Worm (Caenorhabditis elegans) whole organism, L1 larva: ENCODE data around the gene C16A11.7.

Source experiments
- C04F5.9 ChIP-seq: sonication (generic microtip); optimal IDR thresholded peaks from 2 replicates; lab custom pipeline; 2016; ENCODE audit warnings: missing genetic modification characterization, missing compliant biosample characterization
- C16A3.4 ChIP-seq: fragments of 150-350 bp; optimal IDR thresholded peaks from 2 replicates; lab custom pipeline; 2014; ENCODE audit warnings: missing biosample characterization, missing genetic modification characterization
- C34B4.2 ChIP-seq: sonication (generic microtip); optimal IDR thresholded peaks from 2 replicates; lab custom pipeline; 2017; ENCODE audit warnings: mild to moderate bottlenecking, missing genetic modification characterization, missing compliant biosample characterization
- F16B12.6 ChIP-seq: fragments of 150-350 bp; optimal IDR thresholded peaks from 2 replicates; lab custom pipeline; 2014; ENCODE audit warnings: missing biosample characterization, missing genetic modification characterization
- aha-1 ChIP-seq: fragments of 150-350 bp; optimal IDR thresholded peaks from 2 replicates; lab custom pipeline; 2014; ENCODE audit warnings: missing biosample characterization, missing genetic modification characterization
- alr-1 ChIP-seq: fragments of 200-800 bp; sonication (Bioruptor generic); optimal IDR thresholded peaks from 2 replicates; lab custom pipeline; 2018; ENCODE audit warnings: borderline replicate concordance, mild to moderate bottlenecking, missing genetic modification characterization, missing compliant biosample characterization
- aly-2 ChIP-seq: fragments of 150-350 bp; optimal IDR thresholded peaks from 2 replicates; lab custom pipeline; 2014; ENCODE audit warnings: missing biosample characterization, missing genetic modification characterization
- ama-1 ChIP-seq: fragments of 150-350 bp; optimal IDR thresholded peaks from 2 replicates; lab custom pipeline; 2014
- blmp-1 ChIP-seq: fragments of 150-350 bp; optimal IDR thresholded peaks from 2 replicates; lab custom pipeline; 2014; ENCODE audit warnings: missing biosample characterization, missing genetic modification characterization
- ceh-63 ChIP-seq: fragments of 200-800 bp; sonication (Bioruptor generic); optimal IDR thresholded peaks from 2 replicates; lab custom pipeline; 2018; ENCODE audit warnings: mild to moderate bottlenecking, missing genetic modification characterization, missing compliant biosample characterization
- ceh-90 ChIP-seq: sonication (generic microtip); optimal IDR thresholded peaks from 2 replicates; lab custom pipeline; 2016; ENCODE audit warnings: missing genetic modification characterization, missing compliant biosample characterization
- efl-1 ChIP-seq, 4 experiments: fragments of 150-350 bp; optimal IDR thresholded peaks in 3 of 4; peaks in 1 of 4; 1 replicate in 1 of 4; 2 replicates in 3 of 4; lab custom pipeline; 2014; ENCODE audit warnings: missing biosample characterization in 2 of 4, missing genetic modification characterization in 2 of 4, missing genetic modification reagents in 2 of 4
- efl-3 ChIP-seq: fragments of 200-800 bp; sonication (Bioruptor generic); optimal IDR thresholded peaks from 2 replicates; lab custom pipeline; 2018; ENCODE audit warnings: mild to moderate bottlenecking, missing genetic modification characterization, missing compliant biosample characterization
- elt-3 ChIP-seq, 6 experiments: fragments of 150-350 bp in 1 of 6; sonication (generic microtip); optimal IDR thresholded peaks; 2 replicates each; lab custom pipeline; 2017 to 2018; ENCODE audit warnings: missing biosample characterization in 6 of 6, missing genetic modification characterization in 6 of 6, inconsistent platforms in 1 of 6
- fkh-8 ChIP-seq: sonication (generic microtip); optimal IDR thresholded peaks from 2 replicates; lab custom pipeline; 2016; ENCODE audit warnings: mild to moderate bottlenecking, missing genetic modification characterization, missing compliant biosample characterization
- lin-14 ChIP-seq: fragments of 200-800 bp; sonication (Bioruptor generic); optimal IDR thresholded peaks from 2 replicates; lab custom pipeline; 2018; ENCODE audit warnings: mild to moderate bottlenecking, missing genetic modification characterization, moderate library complexity, missing compliant biosample characterization
- lin-35 ChIP-seq, 2 experiments: fragments of 150-350 bp; optimal IDR thresholded peaks; 2 replicates each; lab custom pipeline; 2014; ENCODE audit warnings: missing biosample characterization in 2 of 2, missing genetic modification characterization in 2 of 2, missing genetic modification reagents in 2 of 2
- mab-9 ChIP-seq: fragments of 200-800 bp; sonication (Bioruptor generic); IDR thresholded peaks from 2 replicates; pipeline ENCODE4 v1.3.6; 2022; ENCODE audit warnings: missing genetic modification reagents, missing genetic modification characterization, missing compliant biosample characterization
- mef-2 ChIP-seq: fragments of 150-350 bp; optimal IDR thresholded peaks from 2 replicates; lab custom pipeline; 2014; ENCODE audit warnings: missing biosample characterization, missing genetic modification characterization
- nhr-11 ChIP-seq: fragments of 150-350 bp; optimal IDR thresholded peaks from 2 replicates; lab custom pipeline; 2014; ENCODE audit warnings: missing biosample characterization, missing genetic modification characterization
- nhr-20 ChIP-seq: sonication (generic microtip); optimal IDR thresholded peaks from 2 replicates; lab custom pipeline; 2016; ENCODE audit warnings: mild to moderate bottlenecking, missing genetic modification characterization, missing compliant biosample characterization
- nhr-76 ChIP-seq: sonication (generic microtip); optimal IDR thresholded peaks from 2 replicates; lab custom pipeline; 2017; ENCODE audit warnings: missing biosample characterization, missing genetic modification characterization
- nhr-77 ChIP-seq: fragments of 150-350 bp; optimal IDR thresholded peaks from 2 replicates; lab custom pipeline; 2014; ENCODE audit warnings: missing biosample characterization, missing genetic modification characterization
- nhr-85 ChIP-seq: sonication (generic microtip); peaks from one replicate; lab custom pipeline; 2016; ENCODE audit warnings: missing genetic modification characterization, inconsistent platforms, missing compliant biosample characterization
- snpc-4 ChIP-seq: fragments of 150-350 bp; optimal IDR thresholded peaks from 2 replicates; lab custom pipeline; 2014; ENCODE audit warnings: missing biosample characterization, missing genetic modification characterization
- sptf-1 ChIP-seq: fragments of 150-350 bp; optimal IDR thresholded peaks from 2 replicates; lab custom pipeline; 2014; ENCODE audit warnings: missing biosample characterization, missing genetic modification characterization
- unc-130 ChIP-seq: fragments of 150-350 bp; optimal IDR thresholded peaks from 2 replicates; lab custom pipeline; 2017; ENCODE audit warnings: missing biosample characterization, missing genetic modification characterization, inconsistent platforms
- unc-86 ChIP-seq: sonication (generic microtip); optimal IDR thresholded peaks from 2 replicates; lab custom pipeline; 2016; ENCODE audit warnings: missing genetic modification characterization, missing compliant biosample characterization
- xbp-1 ChIP-seq: sonication (generic microtip); optimal IDR thresholded peaks from 2 replicates; lab custom pipeline; 2016; ENCODE audit warnings: missing genetic modification characterization, missing compliant biosample characterization

Gene C16A11.7

DNA sequence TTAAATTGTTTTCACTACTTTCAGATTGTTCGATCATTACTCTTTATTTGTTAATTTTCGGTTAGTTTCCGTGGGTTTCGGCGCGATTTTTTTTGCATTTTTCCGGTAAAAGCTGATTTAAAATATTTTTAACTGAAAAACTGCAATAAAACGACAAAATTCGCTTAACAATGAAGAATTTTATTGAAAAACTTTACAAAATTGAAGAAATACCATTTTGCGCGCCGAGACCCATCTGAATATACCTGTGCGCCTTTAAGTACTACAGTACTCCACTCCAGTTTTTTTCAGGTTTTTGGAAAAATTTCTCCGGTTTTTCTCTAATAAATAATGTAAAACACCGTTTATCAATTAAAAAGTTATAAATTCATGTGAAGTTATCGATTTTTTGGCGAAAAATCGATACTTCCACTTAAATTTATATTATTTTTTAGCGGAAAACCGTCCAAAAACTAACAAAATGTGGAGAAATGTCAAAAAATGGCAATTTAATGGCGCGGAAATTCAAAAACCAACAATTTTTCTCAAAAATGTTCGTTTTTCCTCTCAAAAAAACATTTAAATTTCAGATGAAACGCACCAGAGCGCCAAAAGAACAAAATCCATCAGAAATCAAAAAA is 25.8 kb downstream of the C16A11.7 start, which contains the start of gene C16A11.10:
TSS of gene C16A11.10 (plus strand) at position 570 of the 620 bp plus-strand sequence.
- TF ChIP-seq C34B4.2 (tag; lab: Kevin White, UChicago): no peak
- TF ChIP-seq alr-1 (tag; lab: Kevin White, UChicago): no peak
- no peak for TF ChIP-seq xbp-1 (tag; lab: Kevin White, UChicago)
- TF ChIP-seq nhr-11: no peak
- TF ChIP-seq nhr-76 (tag; lab: Kevin White, UChicago): no peak
- no peak for TF ChIP-seq ama-1 (lab: Kevin White, UChicago)
- no peak for TF ChIP-seq F16B12.6 (tag; lab: Kevin White, UChicago)
- TF ChIP-seq, all 84 proteins: peak for 0

DNA sequence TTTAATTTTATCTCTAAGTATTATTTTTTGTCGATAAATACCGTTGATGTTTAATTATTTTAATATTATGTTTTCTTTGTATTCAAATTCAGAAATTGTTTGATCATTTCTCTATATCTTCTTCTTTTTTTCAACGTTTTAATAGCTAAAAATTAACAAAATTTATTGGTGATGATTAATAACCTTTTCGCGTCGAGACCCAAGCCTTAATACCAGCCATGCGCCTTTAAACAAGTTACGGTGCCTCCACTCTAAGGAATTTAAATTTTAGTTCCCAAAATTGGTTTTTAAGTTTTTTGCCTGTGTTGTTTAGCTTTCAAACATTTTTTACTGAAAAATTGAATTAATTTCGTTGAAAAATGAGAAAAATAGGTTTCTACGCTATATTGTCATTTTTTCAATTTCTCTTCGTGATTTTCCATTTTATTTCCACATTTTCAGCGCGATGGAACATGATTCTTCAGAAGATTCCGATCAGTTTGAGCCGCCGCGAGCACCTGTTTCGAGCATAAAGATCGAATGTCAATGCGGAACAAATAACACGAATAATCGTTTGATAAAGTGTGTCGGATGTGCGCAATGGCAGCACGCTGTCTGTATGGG is 27.5 kb downstream of the C16A11.7 start, which contains the start of gene C16A11.3:
TSS of gene C16A11.3 (plus strand) at position 440 of the 603 bp plus-strand sequence.
- TF ChIP-seq nhr-20 (tag; lab: Kevin White, UChicago) (no peak), C34B4.2 (tag; lab: Kevin White, UChicago) (no peak), lin-14 (GFP tag; lab: Kevin White, UChicago) (no peak), elt-3 (tag; optimal IDR thresholded peaks at IDR 0.05; lab: Kevin White, UChicago) (no peak), C16A3.4 (tag; lab: Kevin White, UChicago) (no peak), ceh-90 (no peak), nhr-77 (no peak)

DNA sequence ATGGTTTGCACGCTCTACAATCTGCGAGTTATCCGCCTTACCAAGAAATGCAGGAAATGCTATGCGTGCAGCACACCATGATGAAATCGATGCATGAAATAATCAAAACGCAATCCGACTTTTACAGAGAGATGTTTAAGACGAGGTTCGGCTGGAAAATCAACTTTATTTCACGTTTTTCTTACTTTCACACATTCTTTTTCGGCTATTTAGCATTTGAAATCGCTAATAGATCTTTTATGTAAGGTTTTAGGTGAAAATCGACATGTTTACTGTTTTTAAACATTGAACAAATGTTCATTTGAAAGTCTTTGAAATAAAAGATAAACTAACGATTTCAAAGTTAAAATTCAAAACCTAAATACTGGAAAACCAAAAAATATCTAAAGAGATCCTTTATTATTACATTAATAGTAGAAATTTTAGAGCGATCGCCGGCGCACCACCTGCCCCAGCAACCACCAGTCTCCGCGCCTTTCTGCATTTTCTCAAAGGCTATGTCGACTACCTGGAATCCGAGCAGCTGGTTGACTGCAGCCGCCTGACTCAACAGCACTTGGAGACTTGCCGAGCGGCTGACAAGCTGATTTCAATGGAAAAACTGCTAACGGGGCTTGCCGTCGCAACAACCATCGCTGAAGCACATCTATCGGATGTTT is 28.5 kb downstream of the C16A11.7 start:
- TF ChIP-seq efl-1 (optimal IDR thresholded peaks at IDR 0.05; lab: Kevin White, UChicago): no peak
- peak in 1 of 2 experiments; percentile 72 for TF ChIP-seq efl-1 (GFP tag; optimal IDR thresholded peaks at IDR 0.05 in 1 of 2; lab: Kevin White, UChicago)
- no peak for TF ChIP-seq lin-14 (GFP tag; lab: Kevin White, UChicago)
- TF ChIP-seq, all 84 proteins: peak for 1

DNA sequence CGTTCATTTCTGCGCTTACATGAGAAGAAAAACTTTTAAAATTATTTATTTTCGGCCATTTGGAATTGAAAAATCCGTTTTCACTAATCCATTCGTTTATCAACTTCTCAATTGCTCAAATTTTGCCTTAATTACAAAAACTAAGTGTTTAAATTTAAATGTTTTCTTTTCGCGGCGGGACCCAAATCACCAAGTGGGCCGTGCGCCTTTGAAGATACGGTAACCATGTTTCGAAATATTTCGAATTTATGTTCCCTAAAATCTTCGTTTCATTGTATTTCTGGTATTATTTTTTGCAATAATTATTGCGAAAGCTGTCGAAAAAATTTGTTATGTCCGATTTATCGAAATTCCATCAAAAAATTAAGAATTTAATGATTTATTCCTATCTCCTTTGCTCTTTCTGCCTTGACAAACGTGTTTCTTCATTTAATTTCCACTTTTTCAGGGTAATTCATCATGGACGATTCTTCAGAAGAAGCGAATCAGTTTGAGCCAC is 30.1 kb downstream of the C16A11.7 start, which contains the start of gene C16A11.4:
TSS of gene C16A11.4 (plus strand) at position 449 of the 499 bp plus-strand sequence.
- TF ChIP-seq fkh-8 (tag; lab: Kevin White, UChicago) (no peak), nhr-76 (tag; lab: Kevin White, UChicago) (no peak), aly-2 (no peak), snpc-4 (tag; lab: Kevin White, UChicago) (no peak), unc-130 (tag; lab: Kevin White, UChicago) (no peak), blmp-1 (tag; lab: Kevin White, UChicago) (no peak), efl-3 (GFP tag; lab: Kevin White, UChicago) (no peak), sptf-1 (tag; lab: Kevin White, UChicago) (no peak), mef-2 (tag; lab: Kevin White, UChicago) (no peak), unc-86 (tag; lab: Kevin White, UChicago) (no peak), lin-35 (GFP tag; optimal IDR thresholded peaks at IDR 0.05; lab: Kevin White, UChicago) (no peak)

DNA sequence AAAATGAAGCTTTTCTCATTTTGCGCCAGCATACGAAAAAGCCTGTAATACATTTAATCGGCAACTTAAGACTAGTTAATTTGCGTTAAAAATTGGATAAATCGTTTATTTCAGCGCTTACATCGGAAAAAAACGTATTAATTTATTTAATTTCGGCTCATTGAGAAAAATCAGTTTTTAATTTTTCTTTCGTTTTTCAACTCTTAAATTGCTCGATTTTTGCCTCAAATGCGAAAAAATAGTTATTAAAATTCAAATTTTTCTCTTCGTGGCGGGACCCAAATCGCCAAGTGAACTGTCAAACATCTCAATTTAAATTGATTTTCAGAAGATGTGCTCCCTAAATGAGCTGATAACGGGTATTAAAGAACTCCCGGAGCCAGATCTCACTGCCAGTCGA is 33.8 kb downstream of the C16A11.7 start, which contains the start of gene C16A11.5:
TSS of gene C16A11.5 (plus strand) at position 323 of the 400 bp plus-strand sequence.
- TF ChIP-seq ceh-63 (no peak), C04F5.9 (no peak), mab-9 (GFP tag; lab: Robert Waterston, UW) (no peak), aha-1 (tag; lab: Kevin White, UChicago) (no peak), efl-1 (optimal IDR thresholded peaks at IDR 0.05; lab: Kevin White, UChicago) (no peak), efl-1 (GFP tag; optimal IDR thresholded peaks at IDR 0.05 in 1 of 2; lab: Kevin White, UChicago) (peak in 1 of 2 experiments; percentile 75), nhr-11 (no peak), aly-2 (no peak), nhr-85 (tag; lab: Kevin White, UChicago) (no peak)
